Worm (Caenorhabditis elegans): Measurements from ENCODE around the gene B0495.9.
A peak's percentile ranks its signal among the peaks of the same experiment; 100 is the strongest.

B0495.9 gene

ce11 chrII:7693929-7694328 is 14.6 kb downstream of the B0495.9 start, which contains the start of gene nhx-2:
TSS of gene nhx-2 (minus strand) at chrII:7693957.
- TF ChIP-seq scrt-1 (GFP tag; IDR thresholded peaks at IDR 0.05) (no peak), ets-7 (tag; optimal IDR thresholded peaks at IDR 0.05) (no peak)

ce11 chrII:7690384-7690783 is 18.1 kb downstream of the B0495.9 start, which contains the start of gene pid-1:
TSS of gene pid-1 (minus strand) at chrII:7690556.
- TF ChIP-seq ets-7 (tag; optimal IDR thresholded peaks at IDR 0.05) (no peak), tra-4 (tag; optimal IDR thresholded peaks at IDR 0.05) (no peak), ama-1 (optimal IDR thresholded peaks at IDR 0.05) (no peak), sea-1 (GFP tag; conservative IDR thresholded peaks at IDR 0.05) (no peak), tbx-11 (GFP tag; IDR thresholded peaks at IDR 0.05) (no peak), aly-1 (tag; optimal IDR thresholded peaks at IDR 0.05) (no peak), hnd-1 (tag; optimal IDR thresholded peaks at IDR 0.05) (no peak)

ce11 chrII:7684589-7684988 is 23.9 kb downstream of the B0495.9 start, which contains the start of gene F18A1.1:
TSS of gene F18A1.1 (plus strand) at chrII:7684889.
- TF ChIP-seq tbx-11 (GFP tag; IDR thresholded peaks at IDR 0.05), result no peak
- no peak for TF ChIP-seq hmg-4 (GFP tag; optimal IDR thresholded peaks at IDR 0.05)
- no peak for TF ChIP-seq aly-1 (tag; optimal IDR thresholded peaks at IDR 0.05)
- TF ChIP-seq tra-4 (tag; optimal IDR thresholded peaks at IDR 0.05), result no peak
- no peak for TF ChIP-seq F13C5.2 (tag; optimal IDR thresholded peaks at IDR 0.05)
- TF ChIP-seq scrt-1 (GFP tag; IDR thresholded peaks at IDR 0.05), result no peak
- no peak for TF ChIP-seq sea-1 (GFP tag; conservative IDR thresholded peaks at IDR 0.05)
- no peak for TF ChIP-seq hnd-1 (tag; optimal IDR thresholded peaks at IDR 0.05)
- TF ChIP-seq B0310.2 (tag; optimal IDR thresholded peaks at IDR 0.05), result no peak
- no peak for TF ChIP-seq tbx-37 (GFP tag; conservative IDR thresholded peaks at IDR 0.05)
- no peak for TF ChIP-seq ama-1 (optimal IDR thresholded peaks at IDR 0.05)
- TF ChIP-seq ceh-36 (tag; optimal IDR thresholded peaks at IDR 0.05), result no peak
- no peak for TF ChIP-seq ceh-13 (GFP tag; optimal IDR thresholded peaks at IDR 0.05)
- no peak for TF ChIP-seq flt-1 (GFP tag; IDR thresholded peaks at IDR 0.05)
- no peak for TF ChIP-seq pes-1 (GFP tag; IDR thresholded peaks at IDR 0.05)
- no peak for TF ChIP-seq ets-7 (tag; optimal IDR thresholded peaks at IDR 0.05)
- TF ChIP-seq hmbx-1 (tag; optimal IDR thresholded peaks at IDR 0.05), result no peak

- TF ChIP-seq tra-4 (tag; optimal IDR thresholded peaks at IDR 0.05) (no peak), hmg-4 (GFP tag; optimal IDR thresholded peaks at IDR 0.05) (no peak), aly-1 (tag; optimal IDR thresholded peaks at IDR 0.05) (no peak), ama-1 (optimal IDR thresholded peaks at IDR 0.05) (no peak), hnd-1 (tag; optimal IDR thresholded peaks at IDR 0.05) (no peak)
Measured at ce11 chrII:7682488-7682887, 26.0 kb downstream of the B0495.9 start.

- TF ChIP-seq tbx-37 (GFP tag; conservative IDR thresholded peaks at IDR 0.05) (no peak), ets-7 (tag; optimal IDR thresholded peaks at IDR 0.05) (no peak), F13C5.2 (tag; optimal IDR thresholded peaks at IDR 0.05) (no peak), ceh-13 (GFP tag; optimal IDR thresholded peaks at IDR 0.05) (no peak), tra-4 (tag; optimal IDR thresholded peaks at IDR 0.05) (no peak), hmg-4 (GFP tag; optimal IDR thresholded peaks at IDR 0.05) (no peak), ama-1 (optimal IDR thresholded peaks at IDR 0.05) (no peak), aly-1 (tag; optimal IDR thresholded peaks at IDR 0.05) (no peak), pes-1 (GFP tag; IDR thresholded peaks at IDR 0.05) (no peak), B0310.2 (tag; optimal IDR thresholded peaks at IDR 0.05) (no peak), hmbx-1 (tag; optimal IDR thresholded peaks at IDR 0.05) (no peak), scrt-1 (GFP tag; IDR thresholded peaks at IDR 0.05) (no peak)
Measured at ce11 chrII:7681898-7682297, 26.6 kb downstream of the B0495.9 start, which contains the start of gene lin-26. TSS of gene lin-26 (plus strand) at chrII:7682198.

- TF ChIP-seq flt-1 (GFP tag; IDR thresholded peaks at IDR 0.05) (no peak), B0310.2 (tag; optimal IDR thresholded peaks at IDR 0.05) (no peak), pes-1 (GFP tag; IDR thresholded peaks at IDR 0.05) (no peak), tbx-11 (GFP tag; IDR thresholded peaks at IDR 0.05) (no peak), ama-1 (optimal IDR thresholded peaks at IDR 0.05) (no peak), ceh-13 (GFP tag; optimal IDR thresholded peaks at IDR 0.05) (no peak), sea-1 (GFP tag; conservative IDR thresholded peaks at IDR 0.05) (no peak), tbx-37 (GFP tag; conservative IDR thresholded peaks at IDR 0.05) (no peak), ceh-36 (tag; optimal IDR thresholded peaks at IDR 0.05) (no peak), hnd-1 (tag; optimal IDR thresholded peaks at IDR 0.05) (no peak), hmg-4 (GFP tag; optimal IDR thresholded peaks at IDR 0.05) (no peak), aly-1 (tag; optimal IDR thresholded peaks at IDR 0.05) (no peak), F13C5.2 (tag; optimal IDR thresholded peaks at IDR 0.05) (no peak), ets-7 (tag; optimal IDR thresholded peaks at IDR 0.05) (no peak), tra-4 (tag; optimal IDR thresholded peaks at IDR 0.05) (no peak), scrt-1 (GFP tag; IDR thresholded peaks at IDR 0.05) (no peak)
Measured at ce11 chrII:7679499-7680012, 29.0 kb downstream of the B0495.9 start.

- no peak for TF ChIP-seq tbx-11 (GFP tag; IDR thresholded peaks at IDR 0.05)
- TF ChIP-seq pes-1 (GFP tag; IDR thresholded peaks at IDR 0.05), result no peak
- TF ChIP-seq ama-1 (optimal IDR thresholded peaks at IDR 0.05), result no peak
- no peak for TF ChIP-seq hmbx-1 (tag; optimal IDR thresholded peaks at IDR 0.05)
- TF ChIP-seq sea-1 (GFP tag; conservative IDR thresholded peaks at IDR 0.05), result no peak
- TF ChIP-seq aly-1 (tag; optimal IDR thresholded peaks at IDR 0.05), result no peak
- no peak for TF ChIP-seq tbx-37 (GFP tag; conservative IDR thresholded peaks at IDR 0.05)
- peak; percentile 23 for TF ChIP-seq hmg-4 (GFP tag; optimal IDR thresholded peaks at IDR 0.05)
Measured at ce11 chrII:7678512-7678911, 30.0 kb downstream of the B0495.9 start.

ce11 chrII:7676307-7676905 is 32.1 kb downstream of the B0495.9 start:
- TF ChIP-seq tbx-11 (GFP tag; IDR thresholded peaks at IDR 0.05), result 0 out of 2 replicates have a peak, but pooled peaks have one; percentile 37
- TF ChIP-seq B0310.2 (tag; optimal IDR thresholded peaks at IDR 0.05), result no peak
- no peak for TF ChIP-seq ceh-36 (tag; optimal IDR thresholded peaks at IDR 0.05)
- peak; percentile 40 for TF ChIP-seq aly-1 (tag; optimal IDR thresholded peaks at IDR 0.05)
- peak; percentile 45 for TF ChIP-seq hmg-4 (GFP tag; optimal IDR thresholded peaks at IDR 0.05)
- no peak for TF ChIP-seq ets-7 (tag; optimal IDR thresholded peaks at IDR 0.05)
- peak; percentile 2 for TF ChIP-seq F13C5.2 (tag; optimal IDR thresholded peaks at IDR 0.05)
